Fruit fly (Drosophila melanogaster) whole organism, pupa: ENCODE measurements around the gene CG32299.
A peak's percentile ranks its signal among the peaks of the same experiment; 100 is the strongest.

Experiments used
- CG10348 ChIP-seq: fragments of 200-800 bp; sonication (Bioruptor generic); IDR thresholded peaks from 2 replicates; pipeline ENCODE4 v1.3.6; 2022; ENCODE audit warnings: missing biosample characterization, missing genetic modification characterization
- CG13204 ChIP-seq: fragments of 200-800 bp; sonication (Bioruptor generic); optimal IDR thresholded peaks from 2 replicates; lab custom pipeline; 2018; ENCODE audit warnings: missing biosample characterization, mild to moderate bottlenecking, missing genetic modification characterization, moderate library complexity
- CG14655 ChIP-seq: fragments of 200-800 bp; sonication (Bioruptor generic); optimal IDR thresholded peaks from 3 replicates; lab custom pipeline; 2017; ENCODE audit warnings: mild to moderate bottlenecking, missing biosample characterization, missing genetic modification reagents, missing genetic modification characterization
- CG8159 ChIP-seq: fragments of 200-800 bp; sonication (Bioruptor generic); optimal IDR thresholded peaks from 3 replicates; lab custom pipeline; 2018; ENCODE audit warnings: missing biosample characterization, mild to moderate bottlenecking, missing genetic modification characterization, moderate library complexity
- D1 ChIP-seq: fragments of 200-800 bp; sonication (Bioruptor generic); optimal IDR thresholded peaks from 2 replicates; lab custom pipeline; 2018; ENCODE audit warnings: missing biosample characterization, mild to moderate bottlenecking, missing genetic modification characterization, moderate library complexity
- EcR ChIP-seq: fragments of 200-800 bp; sonication (Bioruptor generic); optimal IDR thresholded peaks from 3 replicates; lab custom pipeline; 2019; ENCODE audit warnings: missing biosample characterization, missing genetic modification characterization, mild to moderate bottlenecking, moderate library complexity, missing genetic modification reagents
- Ets98B ChIP-seq: fragments of 200-800 bp; sonication (Bioruptor generic); IDR thresholded peaks from 2 replicates; pipeline ENCODE4 v1.3.6; 2022; ENCODE audit warnings: missing biosample characterization, missing genetic modification characterization

- no peak for TF ChIP-seq CG13204 (GFP tag; lab: Kevin White, UChicago)
- no peak for TF ChIP-seq CG10348 (GFP tag; lab: Robert Waterston, UW)
- peak; percentile 18 for TF ChIP-seq CG8159 (tag; lab: Kevin White, UChicago)
- TF ChIP-seq D1 (tag; lab: Kevin White, UChicago) = no peak
- TF ChIP-seq CG14655 (GFP tag; lab: Kevin White, UChicago) = no peak
- TF ChIP-seq EcR (GFP tag; lab: Kevin White, UChicago) = no peak
- no peak for TF ChIP-seq Ets98B (GFP tag; lab: Robert Waterston, UW)
Measured at dm6 chr3L:2433358-2433757, 42.6 kb upstream of the CG32299 start.
